Worm (Caenorhabditis elegans) whole organism, L2 larva: ENCODE measurements around the gene F29B9.1.

Experiments used
- alr-1 ChIP-seq: fragments of 150-350 bp; optimal IDR thresholded peaks from 2 replicates; lab custom pipeline; 2014; ENCODE audit warnings: missing biosample characterization, missing genetic modification characterization
- aly-2 ChIP-seq: fragments of 150-350 bp; optimal IDR thresholded peaks from 2 replicates; lab custom pipeline; 2014; ENCODE audit warnings: missing biosample characterization, missing genetic modification characterization
- ama-1 ChIP-seq: fragments of 150-350 bp; optimal IDR thresholded peaks from 2 replicates; lab custom pipeline; 2018; ENCODE audit warnings: inconsistent platforms
- fos-1 ChIP-seq: fragments of 150-350 bp; optimal IDR thresholded peaks from 2 replicates; lab custom pipeline; 2014; ENCODE audit warnings: missing biosample characterization, missing genetic modification characterization
- lin-39 ChIP-seq: fragments of 150-350 bp; optimal IDR thresholded peaks from 2 replicates; lab custom pipeline; 2014; ENCODE audit warnings: missing biosample characterization, missing genetic modification reagents, missing genetic modification characterization
- nhr-237 ChIP-seq: fragments of 150-350 bp; optimal IDR thresholded peaks from 2 replicates; lab custom pipeline; 2014; ENCODE audit warnings: missing biosample characterization, missing genetic modification characterization
- nhr-6 ChIP-seq: fragments of 150-350 bp; optimal IDR thresholded peaks from 2 replicates; lab custom pipeline; 2014; ENCODE audit warnings: missing biosample characterization, missing genetic modification characterization
- peb-1 ChIP-seq: fragments of 150-350 bp; optimal IDR thresholded peaks from 2 replicates; lab custom pipeline; 2014; ENCODE audit warnings: missing biosample characterization, missing genetic modification characterization
- sem-4 ChIP-seq: fragments of 150-350 bp; optimal IDR thresholded peaks from 2 replicates; lab custom pipeline; 2014; ENCODE audit warnings: missing biosample characterization, missing genetic modification reagents, missing genetic modification characterization
- skn-1 ChIP-seq: sonication (generic microtip); optimal IDR thresholded peaks from 2 replicates; lab custom pipeline; 2017; ENCODE audit warnings: missing biosample characterization, missing genetic modification characterization
- unc-39 ChIP-seq: fragments of 150-350 bp; optimal IDR thresholded peaks from 2 replicates; lab custom pipeline; 2014; ENCODE audit warnings: missing biosample characterization, missing genetic modification characterization
- unc-62 ChIP-seq: fragments of 150-350 bp; optimal IDR thresholded peaks from 2 replicates; lab custom pipeline; 2014; ENCODE audit warnings: missing biosample characterization, missing genetic modification reagents, missing genetic modification characterization

- no peak for TF ChIP-seq sem-4 (tag; lab: Kevin White, UChicago)
- TF ChIP-seq aly-2 (tag; lab: Kevin White, UChicago) = no peak
- no peak for TF ChIP-seq nhr-6 (tag; lab: Kevin White, UChicago)
- no peak for TF ChIP-seq alr-1 (tag; lab: Kevin White, UChicago)
- TF ChIP-seq unc-62 (GFP tag; lab: Kevin White, UChicago) = no peak
- TF ChIP-seq skn-1 (tag; lab: Kevin White, UChicago) = no peak
- TF ChIP-seq fos-1 (tag; lab: Kevin White, UChicago) = no peak
- no peak for TF ChIP-seq nhr-237 (tag; lab: Kevin White, UChicago)
- no peak for TF ChIP-seq peb-1 (tag; lab: Kevin White, UChicago)
- TF ChIP-seq lin-39 (tag; lab: Kevin White, UChicago) = no peak
- TF ChIP-seq unc-39 = no peak
- no peak for TF ChIP-seq ama-1 (lab: Kevin White, UChicago)
Measured at ce11 chrIV:4710459-4710858, 45.3 kb downstream of the F29B9.1 start, which contains the start of gene cif-1.
